Worm (Caenorhabditis elegans): ENCODE results near the gene rps-16.

- TF ChIP-seq ama-1 (optimal IDR thresholded peaks at IDR 0.05) (no peak), tra-4 (tag; optimal IDR thresholded peaks at IDR 0.05) (no peak), ceh-36 (tag; optimal IDR thresholded peaks at IDR 0.05) (no peak), ceh-13 (GFP tag; optimal IDR thresholded peaks at IDR 0.05) (no peak)
Measured at ce11 chrV:14993620-14994019, 6.7 kb downstream of the rps-16 start, which contains the start of gene fil-1.

Data from whole organism, early embryonic.